1 worm cellular context compared by ENCODE assay signal in the genomic region with DNA sequence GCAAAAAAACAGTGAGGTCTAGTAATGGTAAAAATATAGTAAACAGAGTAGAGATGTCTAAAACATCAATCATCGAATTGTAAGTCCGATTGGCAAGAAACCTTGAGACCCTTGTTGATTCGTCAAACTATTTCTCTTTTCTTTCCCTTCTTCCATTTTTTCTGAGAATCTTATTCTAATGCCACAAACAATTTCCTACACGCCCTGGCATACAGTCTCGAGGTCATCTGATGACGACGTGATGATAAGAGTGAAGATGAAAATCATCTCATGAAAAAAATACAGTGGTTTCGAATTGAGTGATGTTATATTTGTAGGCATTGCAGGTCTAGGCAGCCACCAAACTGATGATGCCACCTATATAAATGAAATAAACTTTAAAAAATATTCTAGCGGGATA.
TF ChIP-seq lines count a peak whose summit lies in the region.

No protein-coding gene starts in this region.

TF ChIP-seq in whole organism, L1 larva, 84 proteins besides CTCF, POLR2A, EP300 and RAD21 (continued from another document):
- no peak for TF ChIP-seq sptf-1 (tag; optimal IDR thresholded peaks at IDR 0.05; lab: Kevin White, UChicago)
- peak; percentile 69 for TF ChIP-seq lin-14 (GFP tag; optimal IDR thresholded peaks at IDR 0.05; lab: Kevin White, UChicago)
- TF ChIP-seq fkh-4 (tag; optimal IDR thresholded peaks at IDR 0.05; lab: Kevin White, UChicago; ENCODE audit: borderline replicate concordance): no peak
- no peak for TF ChIP-seq C16A3.4 (tag; optimal IDR thresholded peaks at IDR 0.05; lab: Kevin White, UChicago)
- no peak for TF ChIP-seq ceh-8 (GFP tag; optimal IDR thresholded peaks at IDR 0.05; lab: Kevin White, UChicago)
- no peak for TF ChIP-seq aha-1 (tag; optimal IDR thresholded peaks at IDR 0.05; lab: Kevin White, UChicago)
- no peak for TF ChIP-seq hlh-17 (GFP tag; optimal IDR thresholded peaks at IDR 0.05; lab: Kevin White, UChicago; ENCODE audit: borderline replicate concordance)
- TF ChIP-seq nhr-76 (tag; optimal IDR thresholded peaks at IDR 0.05; lab: Kevin White, UChicago): no peak
- TF ChIP-seq lin-13 (GFP tag; optimal IDR thresholded peaks at IDR 0.05; lab: Kevin White, UChicago): peak; percentile 23
- no peak for TF ChIP-seq elt-2 (tag; optimal IDR thresholded peaks at IDR 0.05; lab: Kevin White, UChicago)
- no peak for TF ChIP-seq nhr-47 (tag; optimal IDR thresholded peaks at IDR 0.05; lab: Kevin White, UChicago)
- peak; percentile 56 for TF ChIP-seq nhr-71 (tag; optimal IDR thresholded peaks at IDR 0.05; lab: Kevin White, UChicago)
- TF ChIP-seq nhr-20 (tag; optimal IDR thresholded peaks at IDR 0.05; lab: Kevin White, UChicago): peak; percentile 70
- TF ChIP-seq aly-2 (tag; optimal IDR thresholded peaks at IDR 0.05; lab: Kevin White, UChicago): no peak
- no peak for TF ChIP-seq irx-1 (tag; optimal IDR thresholded peaks at IDR 0.05; lab: Kevin White, UChicago)
- no peak for TF ChIP-seq pax-3 (tag; optimal IDR thresholded peaks at IDR 0.05; lab: Kevin White, UChicago)
- no peak for TF ChIP-seq fkh-10 (GFP tag; optimal IDR thresholded peaks at IDR 0.05; lab: Kevin White, UChicago)
- no peak for TF ChIP-seq ceh-63 (GFP tag; optimal IDR thresholded peaks at IDR 0.05; lab: Kevin White, UChicago)
- no peak for TF ChIP-seq hpl-2 (GFP tag; optimal IDR thresholded peaks at IDR 0.05; lab: Kevin White, UChicago)
- no peak for TF ChIP-seq egl-27 (tag; optimal IDR thresholded peaks at IDR 0.05; lab: Kevin White, UChicago)
- peak; percentile 8 for TF ChIP-seq skn-1 (tag; optimal IDR thresholded peaks at IDR 0.05; lab: Kevin White, UChicago)
- TF ChIP-seq Y116A8C.19 (tag; optimal IDR thresholded peaks at IDR 0.05; lab: Kevin White, UChicago; ENCODE audit: borderline replicate concordance): no peak
- no peak for TF ChIP-seq unc-98 (GFP tag; IDR thresholded peaks at IDR 0.05; lab: Robert Waterston, UW)
- TF ChIP-seq sox-4 (tag; optimal IDR thresholded peaks at IDR 0.05; lab: Kevin White, UChicago): no peak
- TF ChIP-seq nhr-28 (tag; optimal IDR thresholded peaks at IDR 0.05; lab: Kevin White, UChicago): no peak
- TF ChIP-seq lin-39 (tag; optimal IDR thresholded peaks at IDR 0.05; lab: Kevin White, UChicago): no peak
- TF ChIP-seq C34B4.2 (tag; optimal IDR thresholded peaks at IDR 0.05; lab: Kevin White, UChicago): no peak
- no peak for TF ChIP-seq mef-2 (tag; optimal IDR thresholded peaks at IDR 0.05; lab: Kevin White, UChicago)
- peak; percentile 96 for TF ChIP-seq nhr-85 (tag; lab: Kevin White, UChicago)
- TF ChIP-seq tbx-2 (tag; optimal IDR thresholded peaks at IDR 0.05; lab: Kevin White, UChicago): peak; percentile 5
- no peak for TF ChIP-seq swsn-7 (tag; optimal IDR thresholded peaks at IDR 0.05; lab: Kevin White, UChicago)
- no peak for TF ChIP-seq lir-3 (tag; optimal IDR thresholded peaks at IDR 0.05; lab: Kevin White, UChicago; ENCODE audit: poor library complexity)
- TF ChIP-seq fos-1 (tag; optimal IDR thresholded peaks at IDR 0.05; lab: Kevin White, UChicago): no peak
- no peak for TF ChIP-seq alr-1 (tag; optimal IDR thresholded peaks at IDR 0.05; lab: Kevin White, UChicago; ENCODE audit: borderline replicate concordance)
